Worm (Caenorhabditis elegans) whole organism, L3 larva: ENCODE measurements around the gene C23H3.9.
A peak's percentile ranks its signal among the peaks of the same experiment; 100 is the strongest.

Source experiments
- R02D3.7 ChIP-seq: fragments of 150-350 bp; optimal IDR thresholded peaks from 2 replicates; lab custom pipeline; 2014; ENCODE audit warnings: missing biosample characterization, missing genetic modification characterization
- ZK546.5 ChIP-seq: sonication (generic microtip); optimal IDR thresholded peaks from 2 replicates; lab custom pipeline; 2017; ENCODE audit warnings: missing biosample characterization, missing genetic modification characterization
- ama-1 ChIP-seq: fragments of 150-350 bp; optimal IDR thresholded peaks from 2 replicates; lab custom pipeline; 2018
- ceh-28 ChIP-seq: fragments of 150-350 bp; optimal IDR thresholded peaks from 2 replicates; lab custom pipeline; 2014; ENCODE audit warnings: missing biosample characterization, missing genetic modification reagents, missing genetic modification characterization
- ceh-9 ChIP-seq: sonication (generic microtip); optimal IDR thresholded peaks from 2 replicates; lab custom pipeline; 2018; ENCODE audit warnings: missing biosample characterization, missing genetic modification characterization
- daf-12 ChIP-seq: fragments of 150-350 bp; optimal IDR thresholded peaks from 2 replicates; lab custom pipeline; 2014; ENCODE audit warnings: missing biosample characterization, missing genetic modification reagents, missing genetic modification characterization
- egl-27 ChIP-seq: sonication (generic microtip); optimal IDR thresholded peaks from 4 replicates; lab custom pipeline; 2017; ENCODE audit warnings: missing biosample characterization, missing genetic modification reagents, missing genetic modification characterization
- egl-5 ChIP-seq: fragments of 150-350 bp; optimal IDR thresholded peaks from 2 replicates; lab custom pipeline; 2017; ENCODE audit warnings: missing biosample characterization, missing genetic modification reagents, missing genetic modification characterization, inconsistent platforms
- elt-1 ChIP-seq: fragments of 150-350 bp; optimal IDR thresholded peaks from 2 replicates; lab custom pipeline; 2014; ENCODE audit warnings: missing biosample characterization, missing genetic modification characterization
- elt-2 ChIP-seq: sonication (generic microtip); optimal IDR thresholded peaks from 2 replicates; lab custom pipeline; 2016; ENCODE audit warnings: missing genetic modification reagents, mild to moderate bottlenecking, missing genetic modification characterization, missing compliant biosample characterization
- eor-1 ChIP-seq, 2 experiments: fragments of 150-350 bp; optimal IDR thresholded peaks; 2 replicates each; lab custom pipeline; 2014 to 2018; ENCODE audit warnings: missing biosample characterization in 2 of 2, missing genetic modification characterization in 2 of 2
- fkh-10 ChIP-seq: sonication (generic microtip); optimal IDR thresholded peaks from 2 replicates; lab custom pipeline; 2017; ENCODE audit warnings: missing biosample characterization, missing genetic modification reagents, missing genetic modification characterization
- fkh-2 ChIP-seq: fragments of 150-350 bp; optimal IDR thresholded peaks from 2 replicates; lab custom pipeline; 2014; ENCODE audit warnings: missing biosample characterization, missing genetic modification reagents, missing genetic modification characterization
- fos-1 ChIP-seq: fragments of 150-350 bp; optimal IDR thresholded peaks from 2 replicates; lab custom pipeline; 2014; ENCODE audit warnings: missing biosample characterization, missing genetic modification characterization
- hmg-11 ChIP-seq: sonication (generic microtip); optimal IDR thresholded peaks from 2 replicates; lab custom pipeline; 2016; ENCODE audit warnings: missing genetic modification characterization, missing compliant biosample characterization
- jun-1 ChIP-seq: fragments of 150-350 bp; optimal IDR thresholded peaks from 2 replicates; lab custom pipeline; 2014; ENCODE audit warnings: missing biosample characterization, missing genetic modification reagents, missing genetic modification characterization
- lin-15B ChIP-seq: fragments of 150-350 bp; optimal IDR thresholded peaks from 2 replicates; lab custom pipeline; 2014; ENCODE audit warnings: missing biosample characterization, missing genetic modification characterization
- lin-39 ChIP-seq: fragments of 150-350 bp; optimal IDR thresholded peaks from 2 replicates; lab custom pipeline; 2018; ENCODE audit warnings: missing biosample characterization, missing genetic modification reagents, missing genetic modification characterization
- mdl-1 ChIP-seq: fragments of 150-350 bp; optimal IDR thresholded peaks from 2 replicates; lab custom pipeline; 2014; ENCODE audit warnings: missing biosample characterization, missing genetic modification characterization
- mml-1 ChIP-seq: fragments of 150-350 bp; sonication (generic microtip); optimal IDR thresholded peaks from 3 replicates; lab custom pipeline; 2014; ENCODE audit warnings: missing biosample characterization, missing genetic modification characterization
- nfya-1 ChIP-seq: sonication (generic microtip); optimal IDR thresholded peaks from 2 replicates; lab custom pipeline; 2017; ENCODE audit warnings: missing genetic modification characterization, mild to moderate bottlenecking, missing compliant biosample characterization, antibody characterized with exemption, moderate library complexity; ENCODE audit not compliant: insufficient read depth
- nhr-11 ChIP-seq: fragments of 150-350 bp; optimal IDR thresholded peaks from 2 replicates; lab custom pipeline; 2014; ENCODE audit warnings: missing biosample characterization, missing genetic modification characterization
- nhr-12 ChIP-seq: fragments of 150-350 bp; optimal IDR thresholded peaks from 2 replicates; lab custom pipeline; 2014; ENCODE audit warnings: missing biosample characterization, missing genetic modification characterization
- nhr-23 ChIP-seq: fragments of 150-350 bp; optimal IDR thresholded peaks from 2 replicates; lab custom pipeline; 2014; ENCODE audit warnings: missing biosample characterization, missing genetic modification reagents, missing genetic modification characterization
- nhr-25 ChIP-seq: sonication (generic microtip); optimal IDR thresholded peaks from 2 replicates; lab custom pipeline; 2017; ENCODE audit warnings: missing biosample characterization, missing genetic modification characterization
- nhr-28 ChIP-seq: fragments of 150-350 bp; optimal IDR thresholded peaks from 2 replicates; lab custom pipeline; 2014; ENCODE audit warnings: missing biosample characterization, missing genetic modification characterization
- nhr-43 ChIP-seq: sonication (generic microtip); optimal IDR thresholded peaks from 2 replicates; lab custom pipeline; 2016; ENCODE audit warnings: mild to moderate bottlenecking, missing genetic modification characterization, missing compliant biosample characterization; ENCODE audit not compliant: poor library complexity, severe bottlenecking
- nhr-67 ChIP-seq: fragments of 150-350 bp; optimal IDR thresholded peaks from 2 replicates; lab custom pipeline; 2014; ENCODE audit warnings: missing biosample characterization, missing genetic modification characterization
- nhr-76 ChIP-seq: fragments of 150-350 bp; sonication (generic microtip); optimal IDR thresholded peaks from 5 replicates; lab custom pipeline; 2014; ENCODE audit warnings: missing biosample characterization, missing genetic modification characterization
- nhr-77 ChIP-seq: fragments of 150-350 bp; optimal IDR thresholded peaks from 2 replicates; lab custom pipeline; 2014; ENCODE audit warnings: missing biosample characterization, missing genetic modification characterization
- pha-4 ChIP-seq: fragments of 150-350 bp; optimal IDR thresholded peaks from 2 replicates; lab custom pipeline; 2014; ENCODE audit warnings: missing biosample characterization, missing genetic modification reagents, missing genetic modification characterization
- pqm-1 ChIP-seq: fragments of 150-350 bp; optimal IDR thresholded peaks from 2 replicates; lab custom pipeline; 2017; ENCODE audit warnings: missing biosample characterization, missing genetic modification characterization, inconsistent platforms
- skn-1 ChIP-seq: fragments of 150-350 bp; optimal IDR thresholded peaks from 2 replicates; lab custom pipeline; 2014; ENCODE audit warnings: missing biosample characterization, missing genetic modification characterization
- snpc-4 ChIP-seq: fragments of 150-350 bp; optimal IDR thresholded peaks from 2 replicates; lab custom pipeline; 2014; ENCODE audit warnings: missing biosample characterization, missing genetic modification characterization
- tbx-2 ChIP-seq: sonication (generic microtip); optimal IDR thresholded peaks from 2 replicates; lab custom pipeline; 2016; ENCODE audit warnings: mild to moderate bottlenecking, missing genetic modification characterization, missing compliant biosample characterization
- unc-39 ChIP-seq: sonication (generic microtip); optimal IDR thresholded peaks from 4 replicates; lab custom pipeline; 2017; ENCODE audit warnings: missing biosample characterization, missing genetic modification characterization
- unc-62 ChIP-seq: fragments of 150-350 bp; sonication (generic microtip); optimal IDR thresholded peaks from 4 replicates; lab custom pipeline; 2014; ENCODE audit warnings: missing biosample characterization, missing genetic modification reagents, missing genetic modification characterization
- ztf-11 ChIP-seq: fragments of 150-350 bp; optimal IDR thresholded peaks from 2 replicates; lab custom pipeline; 2014; ENCODE audit warnings: missing biosample characterization, missing genetic modification characterization
- ztf-4 ChIP-seq: fragments of 150-350 bp; optimal IDR thresholded peaks from 2 replicates; lab custom pipeline; 2014; ENCODE audit warnings: missing biosample characterization, missing genetic modification characterization

C23H3.9 gene

ce11 chrII:79166-79565, at the start of gene C23H3.9:
Gene C23H3.9, minus strand, starts transcription at chrII:79266.
- TF ChIP-seq nhr-67 (tag; lab: Kevin White, UChicago) (no peak), nhr-77 (tag; lab: Kevin White, UChicago) (no peak), mml-1 (tag; lab: Kevin White, UChicago) (no peak), eor-1 (tag; optimal IDR thresholded peaks at IDR 0.05; lab: Kevin White, UChicago) (no peak), nhr-11 (no peak), ceh-28 (tag; lab: Kevin White, UChicago) (no peak), ceh-9 (no peak), daf-12 (tag; lab: Kevin White, UChicago) (no peak), snpc-4 (no peak), unc-62 (GFP tag; lab: Kevin White, UChicago) (no peak), nhr-43 (tag; lab: Kevin White, UChicago) (no peak), skn-1 (tag; lab: Kevin White, UChicago) (no peak), nhr-76 (tag; lab: Kevin White, UChicago) (no peak), tbx-2 (no peak), nhr-23 (tag; lab: Kevin White, UChicago) (no peak), R02D3.7 (tag; lab: Kevin White, UChicago) (no peak), ama-1 (no peak)

ce11 chrII:124904-125303, 45.8 kb upstream of the C23H3.9 start, which contains the start of gene nmur-2:
Gene nmur-2, minus strand, starts transcription at chrII:125004.
- no peak for TF ChIP-seq unc-62 (GFP tag; lab: Kevin White, UChicago)
- no peak for TF ChIP-seq mdl-1 (tag; lab: Kevin White, UChicago)
- no peak for TF ChIP-seq pha-4 (tag; lab: Kevin White, UChicago)
- TF ChIP-seq eor-1 (tag; optimal IDR thresholded peaks at IDR 0.05; lab: Kevin White, UChicago): no peak
- no peak for TF ChIP-seq nhr-12 (tag; lab: Kevin White, UChicago)
- no peak for TF ChIP-seq nhr-23 (tag; lab: Kevin White, UChicago)
- TF ChIP-seq pqm-1 (tag; lab: Kevin White, UChicago): no peak
- no peak for TF ChIP-seq lin-39
- TF ChIP-seq unc-39 (tag; lab: Kevin White, UChicago): no peak
- TF ChIP-seq snpc-4: no peak
- TF ChIP-seq nfya-1 (tag; lab: Kevin White, UChicago): no peak
- TF ChIP-seq ZK546.5 (tag; lab: Kevin White, UChicago): no peak
- TF ChIP-seq ceh-28 (tag; lab: Kevin White, UChicago): no peak
- no peak for TF ChIP-seq fkh-10 (GFP tag; lab: Kevin White, UChicago)
- no peak for TF ChIP-seq nhr-76 (tag; lab: Kevin White, UChicago)
- no peak for TF ChIP-seq nhr-77 (tag; lab: Kevin White, UChicago)
- no peak for TF ChIP-seq fkh-2 (tag; lab: Kevin White, UChicago)
- no peak for TF ChIP-seq nhr-67 (tag; lab: Kevin White, UChicago)

ce11 chrII:122494-122893, 43.4 kb upstream of the C23H3.9 start:
- TF ChIP-seq R02D3.7 (tag; lab: Kevin White, UChicago) (no peak), pqm-1 (tag; lab: Kevin White, UChicago) (peak; percentile 49), skn-1 (tag; lab: Kevin White, UChicago) (peak; percentile 5), elt-2 (peak; percentile 55), unc-39 (tag; lab: Kevin White, UChicago) (no peak), nhr-23 (tag; lab: Kevin White, UChicago) (no peak), fkh-2 (tag; lab: Kevin White, UChicago) (no peak), ztf-11 (tag; lab: Kevin White, UChicago) (no peak), pha-4 (tag; lab: Kevin White, UChicago) (peak; percentile 75), nhr-43 (tag; lab: Kevin White, UChicago) (no peak)

DNA sequence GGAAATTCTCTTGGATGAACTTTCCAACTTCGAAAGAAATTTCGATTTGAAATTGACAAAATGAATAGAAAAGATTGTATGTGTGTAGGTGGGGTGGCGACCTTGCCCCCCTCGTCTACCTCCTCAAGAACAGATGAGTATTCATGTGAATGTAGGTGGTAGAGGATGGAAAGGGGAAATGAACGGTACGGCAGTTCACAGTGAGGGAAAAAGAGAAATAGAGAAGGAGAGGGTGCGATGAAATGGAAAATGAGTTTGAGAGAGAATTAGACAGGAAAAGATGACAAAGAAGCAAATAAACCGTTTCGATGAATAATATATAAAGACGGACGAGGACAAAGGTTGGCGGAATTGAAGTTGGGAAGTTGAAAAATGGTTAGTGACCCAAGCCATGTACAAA, 42.9 kb upstream of the C23H3.9 start:
- TF ChIP-seq unc-39 (tag; lab: Kevin White, UChicago): no peak
- TF ChIP-seq pha-4 (tag; lab: Kevin White, UChicago): peak; percentile 26
- peak; percentile 35 for TF ChIP-seq hmg-11 (tag; lab: Kevin White, UChicago)
- TF ChIP-seq nhr-25: peak; percentile 86
- TF ChIP-seq ama-1: no peak
- no peak for TF ChIP-seq egl-27 (tag; lab: Kevin White, UChicago)
- TF ChIP-seq ztf-4 (tag; lab: Kevin White, UChicago): no peak
- TF ChIP-seq fkh-2 (tag; lab: Kevin White, UChicago): no peak

DNA sequence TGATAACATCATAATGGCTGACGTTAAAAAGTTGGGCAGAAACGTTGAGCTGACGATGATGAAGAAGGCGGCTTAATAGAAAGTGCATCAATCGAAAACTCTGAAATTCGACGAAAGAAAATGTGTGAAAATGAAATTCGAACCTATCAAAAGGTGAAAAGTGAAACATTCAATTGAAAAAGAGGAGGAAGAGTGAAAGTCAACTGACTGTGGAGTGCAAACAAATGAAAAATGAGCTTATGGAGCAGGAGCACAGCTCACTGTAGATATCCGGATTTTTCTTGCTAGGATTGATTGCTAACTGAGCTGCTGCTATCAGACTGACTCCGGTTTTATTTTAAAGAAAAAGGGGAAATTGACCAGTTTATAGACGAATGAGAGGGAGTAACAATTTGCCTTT, 42.1 kb upstream of the C23H3.9 start, which contains the start of gene K10B4.3:
K10B4.3 (minus strand) TSS at position 101 of the 400 bp plus-strand sequence.
- TF ChIP-seq nhr-12 (tag; lab: Kevin White, UChicago) (no peak), elt-1 (no peak), ceh-28 (tag; lab: Kevin White, UChicago) (no peak), nhr-28 (tag; lab: Kevin White, UChicago) (no peak), pha-4 (tag; lab: Kevin White, UChicago) (no peak), jun-1 (tag; lab: Kevin White, UChicago) (no peak), lin-15B (tag; lab: Kevin White, UChicago) (no peak), ztf-11 (tag; lab: Kevin White, UChicago) (no peak), fos-1 (tag; lab: Kevin White, UChicago) (no peak), eor-1 (tag; optimal IDR thresholded peaks at IDR 0.05; lab: Kevin White, UChicago) (no peak), ZK546.5 (tag; lab: Kevin White, UChicago) (no peak), mdl-1 (tag; lab: Kevin White, UChicago) (no peak), nhr-25 (no peak), ceh-9 (no peak), ama-1 (no peak), nhr-67 (tag; lab: Kevin White, UChicago) (no peak), nhr-43 (tag; lab: Kevin White, UChicago) (no peak), egl-5 (no peak)
- TF ChIP-seq, all 47 proteins: peak for 0
